Fruit fly (Drosophila melanogaster) ovary, adult (tissue): ENCODE results near the gene gdl.
A peak's percentile ranks its signal among the peaks of the same experiment; 100 is the strongest.

Source experiments
- CG17801 ChIP-seq: fragments of 200-800 bp; optimal IDR thresholded peaks from 2 replicates; lab custom pipeline; 2019; ENCODE audit warnings: missing biosample characterization, mild to moderate bottlenecking, missing genetic modification characterization, moderate library complexity; ENCODE audit not compliant: partially characterized antibody

gdl gene

DNA sequence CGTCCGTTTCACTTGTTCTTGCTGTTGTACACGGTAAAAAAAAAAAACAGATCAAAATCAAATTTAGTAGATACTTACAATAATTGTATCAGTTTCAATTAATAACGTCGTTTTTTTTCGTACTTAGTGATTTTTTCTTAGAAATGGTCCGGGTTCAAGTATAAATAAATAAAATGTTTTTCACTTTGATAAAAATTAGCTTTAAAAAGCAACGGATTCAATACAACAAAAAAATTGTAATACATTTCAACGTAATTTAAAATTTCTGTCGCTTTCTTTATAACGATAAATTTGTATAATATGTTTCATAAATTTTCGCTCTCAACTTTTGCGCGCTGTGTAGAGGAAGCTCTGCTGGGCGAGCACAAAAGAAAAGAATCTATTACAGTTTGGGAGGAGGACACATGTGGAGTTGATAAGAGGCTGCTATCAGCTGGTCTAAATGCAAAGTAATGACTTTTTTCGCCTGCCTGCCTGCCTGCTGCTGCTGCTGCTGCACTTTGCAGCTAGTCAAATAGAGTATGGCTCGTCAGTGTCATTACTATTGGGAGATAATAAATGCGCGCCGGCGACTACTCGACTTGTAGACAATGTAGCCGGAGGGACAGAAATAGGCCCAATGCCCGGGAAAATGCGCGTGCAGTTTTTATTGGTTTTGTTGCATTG, 28.8 kb downstream of the gdl start:
- TF ChIP-seq CG17801 (GFP tag; lab: Kevin White, UChicago): no peak

DNA sequence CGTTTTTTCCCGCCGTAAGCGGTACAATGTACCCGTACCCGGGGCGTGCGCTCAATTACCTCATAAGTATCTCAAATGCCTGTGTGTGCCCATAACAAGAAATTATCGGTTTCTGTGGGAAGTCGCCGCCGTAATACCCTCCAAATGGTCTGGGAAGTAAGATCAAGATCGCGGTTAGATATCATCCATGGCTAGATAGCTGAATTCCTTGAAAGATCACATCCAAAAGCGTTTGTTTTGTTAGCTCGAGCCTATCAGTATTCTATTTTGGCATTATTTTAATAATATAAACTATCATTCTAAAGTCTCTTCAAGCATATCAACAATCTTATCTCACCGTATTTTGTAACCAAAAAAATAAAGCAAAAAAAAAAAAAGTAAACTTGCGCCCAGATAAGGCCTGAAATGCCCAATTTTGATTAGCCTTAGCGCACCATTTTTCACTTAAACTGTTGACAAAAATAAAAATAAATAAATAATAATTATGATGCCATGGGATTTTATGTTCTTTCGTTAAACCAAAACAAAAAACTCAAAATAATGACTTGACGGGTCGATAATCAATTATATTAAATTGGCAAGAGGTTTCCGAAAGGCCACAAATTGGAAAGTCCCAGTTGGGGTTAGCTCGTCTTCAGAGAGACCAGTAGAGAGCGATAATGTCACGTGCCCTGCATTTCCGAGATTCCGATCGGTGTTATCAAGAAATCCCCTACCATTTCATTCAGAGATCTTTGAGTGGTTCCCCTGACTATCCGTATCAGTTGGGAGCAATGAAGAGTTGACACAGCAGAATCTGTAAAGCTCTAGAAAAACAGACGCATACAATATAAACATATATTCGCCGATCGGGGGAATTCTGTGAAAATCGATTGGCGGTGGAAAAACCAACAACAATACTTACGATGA, 29.6 kb downstream of the gdl start:
- no peak for TF ChIP-seq CG17801 (GFP tag; lab: Kevin White, UChicago)

DNA sequence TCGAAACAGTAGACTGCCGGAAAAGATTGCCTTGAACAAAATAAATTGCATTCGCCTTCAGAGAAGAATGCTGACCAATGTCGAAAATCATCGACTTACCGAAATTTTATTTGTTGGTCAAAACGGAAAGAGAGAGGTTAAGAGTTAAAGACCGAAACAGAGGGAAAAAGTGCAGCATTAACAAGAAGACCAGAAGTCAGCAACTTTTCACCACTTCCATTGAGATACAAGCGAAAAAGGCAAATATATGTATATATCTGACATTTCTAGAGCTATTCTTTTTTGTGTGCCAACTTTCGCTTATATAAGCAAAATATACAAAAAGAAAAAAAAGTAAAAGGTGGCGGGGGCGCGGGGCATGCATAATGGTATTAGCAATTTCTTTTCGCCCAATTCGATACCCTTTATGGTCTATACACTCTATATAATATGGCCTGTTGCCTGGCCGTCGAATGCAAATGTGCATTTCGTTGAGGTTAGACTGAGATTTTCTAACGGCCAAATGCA, 30.7 kb downstream of the gdl start:
- TF ChIP-seq CG17801 (GFP tag; lab: Kevin White, UChicago): peak; percentile 17

DNA sequence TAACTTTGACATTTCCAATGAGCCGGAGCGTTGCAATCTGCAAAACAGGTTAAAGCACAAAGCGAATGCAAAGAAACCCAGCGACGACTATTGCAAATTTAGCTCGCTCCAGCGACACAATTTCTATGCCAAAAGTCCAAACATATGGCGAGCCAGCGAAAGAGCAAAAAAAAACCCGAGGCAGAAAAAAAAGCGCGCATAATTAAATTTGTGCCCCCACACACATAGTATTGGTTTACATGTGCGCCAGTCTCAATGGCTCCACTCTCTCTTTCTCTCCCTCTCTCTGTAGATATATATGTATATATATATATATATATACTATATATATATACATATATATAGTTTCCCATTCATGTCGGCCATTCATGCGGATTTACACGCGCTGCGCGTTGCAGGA, 31.4 kb downstream of the gdl start:
- TF ChIP-seq CG17801 (GFP tag; lab: Kevin White, UChicago): no peak

DNA sequence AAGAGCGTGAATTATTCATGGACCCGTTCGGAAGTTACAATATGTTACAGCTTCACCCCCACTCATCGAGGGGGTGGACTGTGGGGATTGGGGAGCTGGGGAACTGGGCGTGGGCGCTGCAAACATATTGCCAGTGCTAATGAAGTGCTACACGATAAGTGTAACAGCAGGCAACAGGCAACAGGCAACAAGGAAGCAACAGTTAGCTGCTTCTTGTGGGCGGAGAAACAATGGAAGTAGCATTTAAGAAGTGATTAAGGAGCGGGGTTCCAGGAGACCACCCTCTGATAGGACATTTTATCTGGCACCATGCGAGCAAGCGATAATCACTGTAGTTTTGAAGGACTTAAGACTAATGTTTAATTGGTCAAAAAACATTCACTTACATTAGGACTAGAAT, 32.0 kb downstream of the gdl start:
- no peak for TF ChIP-seq CG17801 (GFP tag; lab: Kevin White, UChicago)

DNA sequence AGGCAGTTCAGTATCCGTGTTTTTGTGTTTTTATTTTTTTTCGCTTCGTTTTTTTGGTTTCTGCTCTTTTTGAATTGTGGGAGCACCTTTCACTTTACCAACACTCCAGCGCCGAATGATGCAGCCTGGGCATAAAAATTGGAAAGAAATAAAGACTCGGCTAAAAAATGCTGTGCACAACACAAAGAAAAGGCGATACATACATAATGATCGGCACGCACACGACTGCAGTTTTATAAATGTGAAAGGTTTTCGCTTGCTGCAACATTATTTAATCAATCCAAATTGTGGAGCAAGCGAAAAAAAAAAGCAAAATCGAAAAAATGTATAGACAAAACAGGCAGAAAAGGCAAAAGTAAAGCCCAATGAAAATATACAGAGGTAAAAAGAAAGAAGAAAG, 33.8 kb downstream of the gdl start:
- TF ChIP-seq CG17801 (GFP tag; lab: Kevin White, UChicago): peak; percentile 21

DNA sequence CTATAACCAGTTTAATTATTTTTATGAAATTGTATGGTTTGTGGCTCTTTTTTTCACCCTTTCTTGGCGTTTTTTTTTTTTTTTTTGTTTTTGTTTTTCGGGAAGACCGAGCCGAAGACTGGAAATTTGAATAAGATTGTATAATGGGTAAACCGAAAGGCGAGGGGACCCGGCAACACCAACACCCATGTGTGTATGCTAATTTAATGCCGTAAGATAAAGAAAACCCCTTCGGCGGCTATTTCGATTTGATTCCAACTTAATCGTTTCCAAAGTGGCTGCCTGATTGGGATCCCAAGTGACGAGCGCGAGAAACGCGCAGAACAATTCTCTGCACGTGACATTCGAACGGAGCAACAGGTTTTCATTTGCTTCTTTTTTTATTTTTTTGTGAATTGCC, 34.2 kb downstream of the gdl start:
- TF ChIP-seq CG17801 (GFP tag; lab: Kevin White, UChicago): no peak

DNA sequence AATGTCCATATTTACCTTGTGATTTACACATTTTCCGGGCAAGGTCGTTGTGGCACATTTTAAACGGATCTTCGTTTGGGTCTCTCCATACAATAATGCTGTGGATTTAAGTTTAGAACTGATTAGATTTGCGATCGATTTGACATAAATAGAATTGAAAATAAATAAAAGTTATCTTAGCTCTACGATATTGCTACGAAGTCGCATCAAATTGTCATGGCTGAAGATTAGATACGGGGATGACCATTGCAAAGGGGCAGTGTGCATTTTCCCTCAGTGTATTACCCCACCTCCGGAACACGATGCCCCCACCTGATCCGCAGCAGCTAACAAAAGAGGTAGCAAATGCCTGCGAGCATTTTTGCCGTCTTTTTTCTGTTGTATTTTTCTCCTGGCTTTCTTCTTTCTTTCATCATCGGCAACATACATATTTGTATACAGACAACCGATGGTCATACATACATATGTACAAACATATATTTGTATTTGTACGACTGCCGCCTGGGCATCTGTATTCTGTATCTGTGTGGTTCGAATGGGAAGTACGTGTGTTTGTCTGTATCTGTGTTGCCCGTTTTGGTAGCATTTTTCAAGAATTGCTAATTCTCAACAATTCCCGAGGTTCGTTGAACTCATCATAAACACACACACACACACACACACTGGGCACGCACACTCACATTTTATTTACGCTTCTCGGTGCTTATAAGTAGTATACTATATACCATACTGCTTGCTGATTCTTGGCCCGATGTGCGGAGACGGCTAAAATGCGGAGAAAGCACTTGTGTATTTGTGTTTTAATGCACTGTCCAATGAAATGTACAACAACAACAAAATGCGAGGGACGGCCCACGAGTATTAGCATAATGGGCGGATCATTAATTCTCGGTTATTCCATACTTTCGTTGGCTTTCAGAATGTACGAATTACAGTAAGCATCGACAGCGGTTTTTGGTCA, 35.5 kb downstream of the gdl start:
- no peak for TF ChIP-seq CG17801 (GFP tag; lab: Kevin White, UChicago)

DNA sequence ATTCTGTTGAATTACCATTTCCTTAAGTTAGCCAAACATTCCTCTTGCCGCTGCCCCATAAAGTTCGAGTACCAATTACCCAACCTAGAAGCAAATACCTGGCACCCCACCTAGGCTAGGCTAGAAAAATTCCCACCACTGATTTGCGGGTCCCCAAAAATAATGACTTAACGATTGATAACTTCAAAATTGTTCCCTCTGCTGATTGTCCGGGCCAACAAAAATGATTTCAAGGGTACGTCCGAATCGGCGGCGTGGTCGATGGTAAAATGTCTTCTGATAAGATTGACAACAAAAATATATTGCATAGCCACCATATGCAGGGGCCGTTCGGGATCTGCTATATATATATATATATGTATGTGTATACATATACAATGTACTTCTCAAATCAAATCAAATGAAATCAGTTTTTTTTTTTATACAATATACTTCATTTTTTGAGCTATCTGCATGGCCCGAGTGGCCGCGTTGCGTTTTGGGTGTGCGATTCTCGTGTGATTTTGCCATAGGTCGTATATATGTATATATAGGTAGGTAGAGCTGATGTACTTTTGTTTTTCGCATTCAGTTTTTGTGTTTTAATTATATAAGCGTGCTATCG, 38.0 kb downstream of the gdl start:
- no peak for TF ChIP-seq CG17801 (GFP tag; lab: Kevin White, UChicago)

DNA sequence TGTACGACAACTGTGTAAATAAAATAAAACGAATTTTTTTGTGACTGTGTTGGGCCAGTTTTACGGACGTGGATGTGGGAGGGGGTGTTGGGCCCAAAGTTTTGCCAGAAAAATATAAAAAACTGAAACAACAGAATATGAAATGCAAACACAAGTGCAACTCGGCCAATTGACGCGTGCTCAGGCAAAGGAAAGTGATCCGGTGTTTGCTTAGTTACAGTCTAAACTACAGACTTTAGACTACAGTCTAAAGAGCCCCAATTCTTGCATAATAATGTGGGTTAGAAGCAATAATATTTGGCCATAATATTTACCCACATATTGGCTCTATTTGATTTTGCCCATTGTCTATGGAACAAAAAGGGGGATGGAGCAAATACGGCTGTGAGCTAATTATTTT, 39.6 kb downstream of the gdl start:
- TF ChIP-seq CG17801 (GFP tag; lab: Kevin White, UChicago): no peak

DNA sequence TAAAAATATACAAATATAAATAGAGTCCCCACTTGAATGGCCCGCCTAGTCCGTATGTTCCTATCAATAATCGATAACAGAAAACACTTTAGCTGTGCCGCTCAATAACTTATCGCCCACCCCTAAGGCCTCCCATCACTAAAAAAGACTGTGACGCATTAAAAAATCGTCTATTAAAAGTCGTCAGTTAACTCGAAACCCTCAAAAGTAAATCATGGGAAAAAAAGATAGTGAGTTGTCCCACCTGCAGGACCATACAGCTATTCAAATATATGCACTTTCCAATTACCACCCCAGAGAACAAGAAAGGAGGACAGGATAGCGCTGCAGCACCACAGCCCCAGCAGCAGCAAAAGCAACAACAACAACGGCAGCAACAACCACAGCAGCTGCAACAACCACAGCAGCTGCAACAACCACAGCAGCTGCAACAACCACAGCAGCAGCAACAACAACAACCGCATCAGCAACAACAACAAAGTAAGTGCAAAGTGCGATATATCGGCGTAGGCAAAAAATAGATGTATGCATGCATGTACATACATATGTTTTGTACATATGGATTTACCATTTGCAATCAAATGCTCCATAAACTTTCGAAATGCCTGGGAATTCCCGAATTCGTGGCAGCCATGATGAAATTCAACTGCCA, 44.9 kb downstream of the gdl start, which contains the start of gene AGO2:
AGO2 (plus strand) TSS at position 121 of the 652 bp plus-strand sequence.
- peak; percentile 67 for TF ChIP-seq CG17801 (GFP tag; lab: Kevin White, UChicago)
